Worm (Caenorhabditis elegans) whole organism, early embryonic: ENCODE data around the gene ugt-55.

Experiments
- B0310.2 ChIP-seq: sonication (generic microtip); optimal IDR thresholded peaks from 2 replicates; lab custom pipeline; 2016; ENCODE audit warnings: mild to moderate bottlenecking, missing genetic modification characterization, missing compliant biosample characterization
- F13C5.2 ChIP-seq: sonication (generic microtip); optimal IDR thresholded peaks from 2 replicates; lab custom pipeline; 2017; ENCODE audit warnings: mild to moderate bottlenecking, missing genetic modification characterization, inconsistent platforms, missing compliant biosample characterization
- aly-1 ChIP-seq: sonication (generic microtip); optimal IDR thresholded peaks from 2 replicates; lab custom pipeline; 2016; ENCODE audit warnings: missing genetic modification characterization, missing compliant biosample characterization
- ama-1 ChIP-seq: fragments of 150-350 bp; optimal IDR thresholded peaks from 2 replicates; lab custom pipeline; 2014
- ceh-13 ChIP-seq: fragments of 200-800 bp; sonication (Bioruptor generic); optimal IDR thresholded peaks from 2 replicates; lab custom pipeline; 2018; ENCODE audit warnings: mild to moderate bottlenecking, missing genetic modification characterization, missing compliant biosample characterization
- ceh-36 ChIP-seq: sonication (generic microtip); optimal IDR thresholded peaks from 2 replicates; lab custom pipeline; 2016; ENCODE audit warnings: missing genetic modification characterization, inconsistent platforms, missing compliant biosample characterization
- ets-7 ChIP-seq: sonication (generic microtip); optimal IDR thresholded peaks from 2 replicates; lab custom pipeline; 2016; ENCODE audit warnings: missing genotype, missing genetic modification characterization, missing compliant biosample characterization
- flt-1 ChIP-seq: fragments of 200-800 bp; sonication (Bioruptor generic); IDR thresholded peaks from 2 replicates; pipeline ENCODE4 v1.3.6; 2022; ENCODE audit warnings: missing genetic modification characterization, missing compliant biosample characterization
- hmbx-1 ChIP-seq: sonication (generic microtip); optimal IDR thresholded peaks from 2 replicates; lab custom pipeline; 2016; ENCODE audit warnings: mild to moderate bottlenecking, missing genetic modification characterization, missing compliant biosample characterization
- hmg-4 ChIP-seq: fragments of 200-800 bp; sonication (Bioruptor generic); optimal IDR thresholded peaks from 2 replicates; lab custom pipeline; 2018; ENCODE audit warnings: mild to moderate bottlenecking, missing genetic modification characterization, missing compliant biosample characterization
- hnd-1 ChIP-seq: sonication (generic microtip); optimal IDR thresholded peaks from 2 replicates; lab custom pipeline; 2016; ENCODE audit warnings: missing genetic modification characterization, missing compliant biosample characterization
- pes-1 ChIP-seq: fragments of 200-800 bp; sonication (Bioruptor generic); IDR thresholded peaks from 2 replicates; pipeline ENCODE4 v1.3.6; 2022; ENCODE audit warnings: missing genetic modification reagents, missing genetic modification characterization, missing compliant biosample characterization
- scrt-1 ChIP-seq: fragments of 200-800 bp; sonication (Bioruptor generic); IDR thresholded peaks from 2 replicates; pipeline ENCODE4 v1.3.6; 2022; ENCODE audit warnings: missing genetic modification characterization, missing compliant biosample characterization
- sea-1 ChIP-seq: fragments of 200-800 bp; sonication (Bioruptor generic); conservative IDR thresholded peaks from 2 replicates; pipeline ENCODE4 v1.3.6; 2022; ENCODE audit warnings: missing genetic modification characterization, missing compliant biosample characterization
- tbx-11 ChIP-seq: fragments of 200-800 bp; sonication (Bioruptor generic); IDR thresholded peaks from 2 replicates; pipeline ENCODE4 v1.3.6; 2022; ENCODE audit warnings: missing genetic modification characterization, missing compliant biosample characterization
- tbx-37 ChIP-seq: fragments of 200-800 bp; sonication (Bioruptor generic); conservative IDR thresholded peaks from 2 replicates; pipeline ENCODE4 v1.3.6; 2022; ENCODE audit warnings: missing genetic modification reagents, missing genetic modification characterization, missing compliant biosample characterization
- tra-4 ChIP-seq: sonication (generic microtip); optimal IDR thresholded peaks from 2 replicates; lab custom pipeline; 2017; ENCODE audit warnings: missing genetic modification characterization, missing compliant biosample characterization

Gene ugt-55

ce11 chrV:12303453-12304077 is 47.1 kb downstream of the ugt-55 start:
- peak; percentile 100 for TF ChIP-seq ceh-13
- peak; percentile 87 for TF ChIP-seq ama-1 (lab: Kevin White, UChicago)
- peak; percentile 100 for TF ChIP-seq flt-1
- peak; percentile 100 for TF ChIP-seq tbx-11
- TF ChIP-seq hmbx-1: peak; percentile 96
- TF ChIP-seq F13C5.2 (tag; lab: Kevin White, UChicago): peak; percentile 100
- peak; percentile 98 for TF ChIP-seq hnd-1 (tag; lab: Kevin White, UChicago)
- TF ChIP-seq ets-7 (tag; lab: Kevin White, UChicago): peak; percentile 99
- peak; percentile 98 for TF ChIP-seq ceh-36
- peak; percentile 99 for TF ChIP-seq pes-1
- peak; percentile 100 for TF ChIP-seq hmg-4
- TF ChIP-seq tbx-37: peak; percentile 100
- TF ChIP-seq tra-4 (tag; lab: Kevin White, UChicago): peak; percentile 99
- TF ChIP-seq sea-1 (GFP tag; lab: Robert Waterston, UW): peak; percentile 100
- TF ChIP-seq aly-1 (tag; lab: Kevin White, UChicago): peak; percentile 100
- peak; percentile 100 for TF ChIP-seq scrt-1 (GFP tag; lab: Robert Waterston, UW)
- TF ChIP-seq B0310.2 (tag; lab: Kevin White, UChicago): peak; percentile 100

- TF ChIP-seq B0310.2 (tag; lab: Kevin White, UChicago): no peak
Measured at ce11 chrV:12305677-12306076, 49.2 kb downstream of the ugt-55 start.

ce11 chrV:12307011-12307540 is 50.6 kb downstream of the ugt-55 start, which contains the start of gene srg-45:
srg-45 (plus strand) TSS chrV:12307490.
- no peak for TF ChIP-seq tra-4 (tag; lab: Kevin White, UChicago)
- no peak for TF ChIP-seq flt-1
- TF ChIP-seq ets-7 (tag; lab: Kevin White, UChicago): no peak
- TF ChIP-seq F13C5.2 (tag; lab: Kevin White, UChicago): no peak
- TF ChIP-seq ceh-13: no peak
- TF ChIP-seq B0310.2 (tag; lab: Kevin White, UChicago): no peak
- no peak for TF ChIP-seq sea-1 (GFP tag; lab: Robert Waterston, UW)
- no peak for TF ChIP-seq tbx-11
- no peak for TF ChIP-seq hmg-4
- TF ChIP-seq hmbx-1: no peak
- no peak for TF ChIP-seq hnd-1 (tag; lab: Kevin White, UChicago)
- TF ChIP-seq tbx-37: no peak
- TF ChIP-seq ceh-36: no peak
- no peak for TF ChIP-seq pes-1
- TF ChIP-seq aly-1 (tag; lab: Kevin White, UChicago): no peak
- TF ChIP-seq ama-1 (lab: Kevin White, UChicago): no peak
- no peak for TF ChIP-seq scrt-1 (GFP tag; lab: Robert Waterston, UW)
